Comparison of ENCODE assay signal across 1 fruit fly cellular context in genomic region chr3L:18357645-18358044, dm6.
TF ChIP-seq lines count a peak whose summit lies in the region.

No protein-coding gene starts in this region.

TF ChIP-seq in whole organism, embryonic, 481 proteins besides CTCF, POLR2A, EP300 and RAD21 (continued from another document and continues in another):
- no peak for TF ChIP-seq CG8290 (GFP tag; optimal IDR thresholded peaks at IDR 0.05; lab: Kevin White, UChicago)
- no peak for TF ChIP-seq CG8290 (tag; optimal IDR thresholded peaks at IDR 0.05; lab: Kevin White, UChicago)
- TF ChIP-seq zfh2 (GFP tag; optimal IDR thresholded peaks at IDR 0.05; lab: Kevin White, UChicago): no peak
- TF ChIP-seq en (GFP tag; optimal IDR thresholded peaks at IDR 0.05; lab: Kevin White, UChicago): no peak
- TF ChIP-seq CG32532 (GFP tag; IDR thresholded peaks at IDR 0.05; lab: Robert Waterston, UW): no peak
- no peak for TF ChIP-seq salm (tag; optimal IDR thresholded peaks at IDR 0.05; lab: Kevin White, UChicago)
- no peak for TF ChIP-seq kah (GFP tag; optimal IDR thresholded peaks at IDR 0.05; lab: Kevin White, UChicago)
- no peak for TF ChIP-seq Trl (optimal IDR thresholded peaks at IDR 0.05; lab: Kevin White, UChicago)
- no peak for TF ChIP-seq Trl (GFP tag; optimal IDR thresholded peaks at IDR 0.05; lab: Kevin White, UChicago)
- TF ChIP-seq CG7556 (GFP tag; optimal IDR thresholded peaks at IDR 0.05; lab: Kevin White, UChicago): peak; percentile 24
- no peak for TF ChIP-seq CG15011 (GFP tag; optimal IDR thresholded peaks at IDR 0.05; lab: Kevin White, UChicago)
- no peak for TF ChIP-seq Aef1 (GFP tag; IDR thresholded peaks at IDR 0.05; lab: Robert Waterston, UW)
- peak; percentile 42 for TF ChIP-seq CG30403 (GFP tag; optimal IDR thresholded peaks at IDR 0.05; lab: Kevin White, UChicago)
- no peak for TF ChIP-seq corto (GFP tag; optimal IDR thresholded peaks at IDR 0.05; lab: Kevin White, UChicago)
- TF ChIP-seq dm (GFP tag; optimal IDR thresholded peaks at IDR 0.05; lab: Kevin White, UChicago): no peak
- TF ChIP-seq trem (tag; optimal IDR thresholded peaks at IDR 0.05; lab: Kevin White, UChicago): peak; percentile 17
- TF ChIP-seq CG6272 (GFP tag; IDR thresholded peaks at IDR 0.05; lab: Robert Waterston, UW): no peak
- TF ChIP-seq fd64A (GFP tag; optimal IDR thresholded peaks at IDR 0.05; lab: Kevin White, UChicago): no peak
- TF ChIP-seq CG34224 (GFP tag; IDR thresholded peaks at IDR 0.05; lab: Robert Waterston, UW; ENCODE audit: partially characterized antibody): no peak
- peak; percentile 72 for TF ChIP-seq zen (tag; optimal IDR thresholded peaks at IDR 0.05; lab: Kevin White, UChicago)
- TF ChIP-seq ken (GFP tag; IDR thresholded peaks at IDR 0.05; lab: Robert Waterston, UW): no peak
- TF ChIP-seq bab2 (GFP tag; optimal IDR thresholded peaks at IDR 0.05; lab: Kevin White, UChicago): no peak
- TF ChIP-seq ftz-f1 (GFP tag; optimal IDR thresholded peaks at IDR 0.05; lab: Kevin White, UChicago): no peak
- peak in 1 of 2 experiments; percentile 10 for TF ChIP-seq Pdp1 (GFP tag; optimal IDR thresholded peaks at IDR 0.05; lab: Kevin White, UChicago)
- peak; percentile 55 for TF ChIP-seq CG14710 (tag; optimal IDR thresholded peaks at IDR 0.05; lab: Kevin White, UChicago)
- TF ChIP-seq crp (GFP tag; optimal IDR thresholded peaks at IDR 0.05; lab: Kevin White, UChicago): no peak
- TF ChIP-seq Ravus (GFP tag; IDR thresholded peaks at IDR 0.05; lab: Robert Waterston, UW): no peak
- TF ChIP-seq dimm (GFP tag; IDR thresholded peaks at IDR 0.05; lab: Robert Waterston, UW): no peak
- no peak for TF ChIP-seq pan (optimal IDR thresholded peaks at IDR 0.05; lab: Kevin White, UChicago)
- no peak for TF ChIP-seq pan (GFP tag; optimal IDR thresholded peaks at IDR 0.05 in 1 of 2, IDR thresholded peaks at IDR 0.05 in 1 of 2)
- TF ChIP-seq Sry-β (GFP tag; optimal IDR thresholded peaks at IDR 0.05; lab: Kevin White, UChicago): no peak
- no peak for TF ChIP-seq CG3995 (GFP tag; optimal IDR thresholded peaks at IDR 0.05; lab: Kevin White, UChicago)
- TF ChIP-seq pita (GFP tag; optimal IDR thresholded peaks at IDR 0.05; lab: Kevin White, UChicago): no peak
- peak; percentile 24 for TF ChIP-seq CG13775 (GFP tag; optimal IDR thresholded peaks at IDR 0.05; lab: Kevin White, UChicago)
- no peak for TF ChIP-seq CG12744 (GFP tag; optimal IDR thresholded peaks at IDR 0.05; lab: Kevin White, UChicago)
- TF ChIP-seq abd-A (tag; optimal IDR thresholded peaks at IDR 0.05; lab: Kevin White, UChicago): no peak
- TF ChIP-seq HLH54F (GFP tag; optimal IDR thresholded peaks at IDR 0.05; lab: Kevin White, UChicago): no peak
- no peak for TF ChIP-seq CG3163 (GFP tag; optimal IDR thresholded peaks at IDR 0.05; lab: Kevin White, UChicago)
- TF ChIP-seq CG10959 (GFP tag; IDR thresholded peaks at IDR 0.05; lab: Robert Waterston, UW): 0 out of 2 replicates have a peak, but pooled peaks have one; percentile 38
- no peak for TF ChIP-seq wor (GFP tag; IDR thresholded peaks at IDR 0.05; lab: Robert Waterston, UW)
- no peak for TF ChIP-seq CG31224 (GFP tag; IDR thresholded peaks at IDR 0.05; lab: Robert Waterston, UW)
- TF ChIP-seq CG1602 (GFP tag; optimal IDR thresholded peaks at IDR 0.05; lab: Kevin White, UChicago): peak; percentile 22
- TF ChIP-seq CG42726 (GFP tag; IDR thresholded peaks at IDR 0.05; lab: Robert Waterston, UW; ENCODE audit: partially characterized antibody): no peak
- no peak for TF ChIP-seq croc (GFP tag; conservative IDR thresholded peaks at IDR 0.05; lab: Robert Waterston, UW)
- TF ChIP-seq lbe (GFP tag; optimal IDR thresholded peaks at IDR 0.05; lab: Kevin White, UChicago): no peak
- TF ChIP-seq sim (GFP tag; IDR thresholded peaks at IDR 0.05; lab: Robert Waterston, UW): no peak
- TF ChIP-seq B-H1 (GFP tag; IDR thresholded peaks at IDR 0.05; lab: Robert Waterston, UW): no peak
- TF ChIP-seq CG10366 (GFP tag; IDR thresholded peaks at IDR 0.05; lab: Robert Waterston, UW): no peak
- no peak for TF ChIP-seq CG15269 (tag; optimal IDR thresholded peaks at IDR 0.05; lab: Kevin White, UChicago)
- TF ChIP-seq Deaf1 (tag; optimal IDR thresholded peaks at IDR 0.05; lab: Kevin White, UChicago): no peak
- no peak for TF ChIP-seq dysf (GFP tag; IDR thresholded peaks at IDR 0.05; lab: Robert Waterston, UW)
- TF ChIP-seq CG8089 (GFP tag; optimal IDR thresholded peaks at IDR 0.05; lab: Kevin White, UChicago): no peak
- TF ChIP-seq fu2 (GFP tag; optimal IDR thresholded peaks at IDR 0.05; lab: Kevin White, UChicago): no peak
- TF ChIP-seq CG10147 (GFP tag; optimal IDR thresholded peaks at IDR 0.05; lab: Kevin White, UChicago): no peak
- peak; percentile 19 for TF ChIP-seq CG10462 (GFP tag; optimal IDR thresholded peaks at IDR 0.05; lab: Kevin White, UChicago)
- no peak for TF ChIP-seq CG15514 (GFP tag; optimal IDR thresholded peaks at IDR 0.05; lab: Kevin White, UChicago)
- TF ChIP-seq kay (GFP tag; optimal IDR thresholded peaks at IDR 0.05; lab: Kevin White, UChicago): no peak
- no peak for TF ChIP-seq CG9817 (tag; optimal IDR thresholded peaks at IDR 0.05; lab: Kevin White, UChicago)
- no peak for TF ChIP-seq GATAe (GFP tag; conservative IDR thresholded peaks at IDR 0.05; lab: Robert Waterston, UW)
- no peak for TF ChIP-seq disco-r (GFP tag; optimal IDR thresholded peaks at IDR 0.05; lab: Kevin White, UChicago)
- no peak for TF ChIP-seq CG5180 (GFP tag; optimal IDR thresholded peaks at IDR 0.05; lab: Kevin White, UChicago)
- no peak for TF ChIP-seq Dip2 (GFP tag; IDR thresholded peaks at IDR 0.05; lab: Robert Waterston, UW)
- TF ChIP-seq HmgD (GFP tag; optimal IDR thresholded peaks at IDR 0.05; lab: Kevin White, UChicago): no peak
- TF ChIP-seq inv (GFP tag; IDR thresholded peaks at IDR 0.05; lab: Robert Waterston, UW; ENCODE audit: partially characterized antibody): no peak
- no peak for TF ChIP-seq luna (GFP tag; optimal IDR thresholded peaks at IDR 0.05; lab: Kevin White, UChicago)
- no peak for TF ChIP-seq CG17912 (GFP tag; optimal IDR thresholded peaks at IDR 0.05; lab: Kevin White, UChicago)
- TF ChIP-seq Chrac-16 (GFP tag; optimal IDR thresholded peaks at IDR 0.05; lab: Kevin White, UChicago): peak; percentile 27
- no peak for TF ChIP-seq HLH3B (GFP tag; IDR thresholded peaks at IDR 0.05; lab: Robert Waterston, UW)
- no peak for TF ChIP-seq Neu2 (GFP tag; optimal IDR thresholded peaks at IDR 0.05; lab: Kevin White, UChicago; ENCODE audit: borderline replicate concordance)
- TF ChIP-seq CG14965 (GFP tag; optimal IDR thresholded peaks at IDR 0.05; lab: Kevin White, UChicago; ENCODE audit: borderline replicate concordance): no peak
- no peak for TF ChIP-seq Usf (GFP tag; optimal IDR thresholded peaks at IDR 0.05; lab: Kevin White, UChicago)
- peak; percentile 2 for TF ChIP-seq CG3407 (GFP tag; optimal IDR thresholded peaks at IDR 0.05; lab: Kevin White, UChicago)
- TF ChIP-seq PHDP (tag; optimal IDR thresholded peaks at IDR 0.05; lab: Kevin White, UChicago): no peak
- no peak for TF ChIP-seq CG3281 (GFP tag; optimal IDR thresholded peaks at IDR 0.05; lab: Kevin White, UChicago)
- TF ChIP-seq gcm2 (GFP tag; optimal IDR thresholded peaks at IDR 0.05; lab: Kevin White, UChicago): no peak
- peak; percentile 21 to 64 for TF ChIP-seq chif (GFP tag; optimal IDR thresholded peaks at IDR 0.05; lab: Kevin White, UChicago)
- TF ChIP-seq Oli (tag; optimal IDR thresholded peaks at IDR 0.05; lab: Kevin White, UChicago): peak; percentile 22
- no peak for TF ChIP-seq tup (GFP tag; optimal IDR thresholded peaks at IDR 0.05; lab: Kevin White, UChicago)
- no peak for TF ChIP-seq CG10431 (GFP tag; optimal IDR thresholded peaks at IDR 0.05; lab: Kevin White, UChicago)
- no peak for TF ChIP-seq CG4854 (GFP tag; optimal IDR thresholded peaks at IDR 0.05; lab: Kevin White, UChicago)
- TF ChIP-seq CG11504 (tag; optimal IDR thresholded peaks at IDR 0.05; lab: Kevin White, UChicago): peak; percentile 23
- TF ChIP-seq Xrp1 (GFP tag; IDR thresholded peaks at IDR 0.05; lab: Robert Waterston, UW): peak; percentile 66
- TF ChIP-seq CG1529 (GFP tag; optimal IDR thresholded peaks at IDR 0.05; lab: Kevin White, UChicago): no peak
- no peak for TF ChIP-seq CG17186 (GFP tag; optimal IDR thresholded peaks at IDR 0.05; lab: Kevin White, UChicago)
- TF ChIP-seq D (optimal IDR thresholded peaks at IDR 0.05; lab: Kevin White, UChicago): no peak
- TF ChIP-seq D (GFP tag; optimal IDR thresholded peaks at IDR 0.05; lab: Kevin White, UChicago): no peak
- TF ChIP-seq CG12236 (GFP tag; optimal IDR thresholded peaks at IDR 0.05; lab: Kevin White, UChicago): no peak
- TF ChIP-seq CG4404 (GFP tag; IDR thresholded peaks at IDR 0.05; lab: Robert Waterston, UW): no peak
- TF ChIP-seq Nf-YC (tag; optimal IDR thresholded peaks at IDR 0.05; lab: Kevin White, UChicago): no peak
- no peak for TF ChIP-seq Tbp (GFP tag; optimal IDR thresholded peaks at IDR 0.05; lab: Kevin White, UChicago)
- TF ChIP-seq Dp (GFP tag; optimal IDR thresholded peaks at IDR 0.05; lab: Kevin White, UChicago): no peak
- no peak for TF ChIP-seq Bgb (GFP tag; IDR thresholded peaks at IDR 0.05; lab: Robert Waterston, UW; ENCODE audit: partially characterized antibody)
- TF ChIP-seq CG4282 (GFP tag; optimal IDR thresholded peaks at IDR 0.05; lab: Kevin White, UChicago): no peak
- no peak for TF ChIP-seq slbo (GFP tag; IDR thresholded peaks at IDR 0.05; lab: Robert Waterston, UW)
- TF ChIP-seq Dad (GFP tag; optimal IDR thresholded peaks at IDR 0.05; lab: Kevin White, UChicago): no peak
- no peak for TF ChIP-seq BEAF-32 (GFP tag; optimal IDR thresholded peaks at IDR 0.05; lab: Kevin White, UChicago)
- TF ChIP-seq gsb (GFP tag; IDR thresholded peaks at IDR 0.05; lab: Robert Waterston, UW): no peak
- no peak for TF ChIP-seq bigmax (GFP tag; optimal IDR thresholded peaks at IDR 0.05; lab: Kevin White, UChicago)
- TF ChIP-seq CG17359 (tag; optimal IDR thresholded peaks at IDR 0.05; lab: Kevin White, UChicago): peak; percentile 8
- no peak for TF ChIP-seq caup (GFP tag; optimal IDR thresholded peaks at IDR 0.05; lab: Kevin White, UChicago; ENCODE audit: severe bottlenecking)
- TF ChIP-seq Adf1 (GFP tag; IDR thresholded peaks at IDR 0.05; lab: Robert Waterston, UW): no peak
- no peak for TF ChIP-seq CG7786 (GFP tag; optimal IDR thresholded peaks at IDR 0.05; lab: Kevin White, UChicago)
- TF ChIP-seq rib (GFP tag; IDR thresholded peaks at IDR 0.05; lab: Robert Waterston, UW): no peak
- no peak for TF ChIP-seq Ssrp (tag; optimal IDR thresholded peaks at IDR 0.05; lab: Kevin White, UChicago)
- TF ChIP-seq her (GFP tag; optimal IDR thresholded peaks at IDR 0.05; lab: Kevin White, UChicago): no peak
- TF ChIP-seq eve (GFP tag; optimal IDR thresholded peaks at IDR 0.05; lab: Kevin White, UChicago): peak in 1 of 2 experiments; percentile 13
- peak; percentile 92 for TF ChIP-seq sens (GFP tag; lab: Kevin White, UChicago)
- no peak for TF ChIP-seq bcd (GFP tag; optimal IDR thresholded peaks at IDR 0.05; lab: Kevin White, UChicago)
- TF ChIP-seq CG14667 (GFP tag; IDR thresholded peaks at IDR 0.05; lab: Robert Waterston, UW): no peak
- no peak for TF ChIP-seq amos (GFP tag; IDR thresholded peaks at IDR 0.05; lab: Robert Waterston, UW; ENCODE audit: partially characterized antibody)
- no peak for TF ChIP-seq wek (GFP tag; optimal IDR thresholded peaks at IDR 0.05; lab: Kevin White, UChicago)
- peak; percentile 51 for TF ChIP-seq Hsf (GFP tag; optimal IDR thresholded peaks at IDR 0.05; lab: Kevin White, UChicago)
- TF ChIP-seq TFAM (GFP tag; optimal IDR thresholded peaks at IDR 0.05; lab: Kevin White, UChicago): no peak
- TF ChIP-seq CG9437 (GFP tag; optimal IDR thresholded peaks at IDR 0.05; lab: Kevin White, UChicago): no peak
- peak; percentile 30; the same call in 1 of the 2 replicates for TF ChIP-seq CG32772 (GFP tag; IDR thresholded peaks at IDR 0.05; lab: Robert Waterston, UW)
- TF ChIP-seq NC2α (GFP tag; optimal IDR thresholded peaks at IDR 0.05; lab: Kevin White, UChicago): no peak
- TF ChIP-seq CG16779 (GFP tag; IDR thresholded peaks at IDR 0.05; lab: Robert Waterston, UW): no peak
- TF ChIP-seq CG6654 (GFP tag; optimal IDR thresholded peaks at IDR 0.05; lab: Kevin White, UChicago): no peak
- TF ChIP-seq Hr78 (GFP tag; optimal IDR thresholded peaks at IDR 0.05; lab: Kevin White, UChicago): no peak
- TF ChIP-seq ash1 (GFP tag; optimal IDR thresholded peaks at IDR 0.05; lab: Kevin White, UChicago): no peak
- TF ChIP-seq NFAT (GFP tag; IDR thresholded peaks at IDR 0.05; lab: Robert Waterston, UW): no peak
- TF ChIP-seq CG7987 (GFP tag; optimal IDR thresholded peaks at IDR 0.05; lab: Kevin White, UChicago): no peak
- no peak for TF ChIP-seq CG12071 (GFP tag; optimal IDR thresholded peaks at IDR 0.05; lab: Kevin White, UChicago)
- TF ChIP-seq Fer3 (tag; optimal IDR thresholded peaks at IDR 0.05; lab: Kevin White, UChicago): no peak
- TF ChIP-seq ara (GFP tag; IDR thresholded peaks at IDR 0.05; lab: Robert Waterston, UW): no peak
- no peak for TF ChIP-seq CG10543 (GFP tag; optimal IDR thresholded peaks at IDR 0.05; lab: Kevin White, UChicago)
- TF ChIP-seq shn (GFP tag; optimal IDR thresholded peaks at IDR 0.05; lab: Kevin White, UChicago): no peak
- no peak for TF ChIP-seq CG31388 (GFP tag; optimal IDR thresholded peaks at IDR 0.05; lab: Kevin White, UChicago)
- peak; percentile 62 for TF ChIP-seq CG2712 (tag; optimal IDR thresholded peaks at IDR 0.05; lab: Kevin White, UChicago)
- no peak for TF ChIP-seq HmgZ (tag; optimal IDR thresholded peaks at IDR 0.05; lab: Kevin White, UChicago)
- no peak for TF ChIP-seq Drgx (GFP tag; IDR thresholded peaks at IDR 0.05; lab: Robert Waterston, UW)
- no peak for TF ChIP-seq Kr (GFP tag; optimal IDR thresholded peaks at IDR 0.05; lab: Kevin White, UChicago)
- TF ChIP-seq dan (GFP tag; IDR thresholded peaks at IDR 0.05; lab: Robert Waterston, UW): peak; percentile 41; the same call in 1 of the 2 replicates
- no peak for TF ChIP-seq ro (GFP tag; IDR thresholded peaks at IDR 0.05; lab: Robert Waterston, UW)
- TF ChIP-seq danr (GFP tag; IDR thresholded peaks at IDR 0.05; lab: Robert Waterston, UW): no peak
- no peak for TF ChIP-seq ERR (GFP tag; optimal IDR thresholded peaks at IDR 0.05; lab: Kevin White, UChicago)
- TF ChIP-seq hb (GFP tag; IDR thresholded peaks at IDR 0.05; lab: Robert Waterston, UW; ENCODE audit: partially characterized antibody): no peak
- no peak for TF ChIP-seq sna (GFP tag; IDR thresholded peaks at IDR 0.05; lab: Robert Waterston, UW; ENCODE audit: partially characterized antibody)
- peak; percentile 40 for TF ChIP-seq CG2202 (tag; optimal IDR thresholded peaks at IDR 0.05; lab: Kevin White, UChicago)
